Fruit fly (Drosophila melanogaster): ENCODE data around the gene DIP-gamma.
A peak's percentile ranks its signal among the peaks of the same experiment; 100 is the strongest.

The DIP-gamma gene

DNA sequence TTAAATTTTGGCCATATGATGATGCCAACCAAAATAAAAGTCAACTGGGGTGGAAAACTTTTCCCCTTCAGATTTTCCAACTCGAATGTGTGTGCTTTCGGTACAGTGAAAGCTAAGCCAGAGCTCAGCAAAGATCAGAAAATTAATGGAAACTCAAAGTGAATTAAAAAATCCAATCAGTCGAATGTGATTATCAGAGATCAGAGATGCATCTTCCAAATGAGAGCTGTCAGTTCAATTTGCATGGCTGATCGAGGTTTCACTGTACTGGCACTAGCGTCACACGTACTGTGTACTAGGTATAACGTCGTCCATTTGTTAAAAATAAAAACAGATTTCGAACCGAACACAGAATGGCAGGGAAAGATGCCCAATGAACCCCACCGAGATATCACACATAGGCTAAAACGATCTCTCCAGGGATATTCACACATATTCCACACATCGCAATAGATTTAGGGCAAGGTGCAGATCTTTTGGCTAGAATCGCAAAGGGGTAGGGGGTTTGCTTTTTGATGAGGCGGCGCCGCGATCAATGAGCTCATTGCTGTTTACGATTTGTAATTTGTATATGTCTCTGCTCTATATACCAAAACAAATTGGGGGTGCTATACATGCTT, 65.2 kb downstream of the DIP-gamma start (continued):
- TF ChIP-seq crp (GFP tag; optimal IDR thresholded peaks at IDR 0.05): no peak
- peak; percentile 67 for TF ChIP-seq Meics (GFP tag; optimal IDR thresholded peaks at IDR 0.05)
- TF ChIP-seq toy (GFP tag; IDR thresholded peaks at IDR 0.05): peak; percentile 59; the same call in 1 of the 2 replicates
- peak; percentile 71 for TF ChIP-seq dmrt99B (tag; optimal IDR thresholded peaks at IDR 0.05)
- TF ChIP-seq Sry-δ (GFP tag; optimal IDR thresholded peaks at IDR 0.05): peak; percentile 23
- peak; percentile 79 for TF ChIP-seq CG7786 (GFP tag; optimal IDR thresholded peaks at IDR 0.05)
- TF ChIP-seq NFAT (GFP tag; IDR thresholded peaks at IDR 0.05): peak; percentile 92
- no peak for TF ChIP-seq Dfd (GFP tag; optimal IDR thresholded peaks at IDR 0.05)
- TF ChIP-seq Trl (optimal IDR thresholded peaks at IDR 0.05): no peak
- TF ChIP-seq Trl (GFP tag; optimal IDR thresholded peaks at IDR 0.05): peak; percentile 77
- TF ChIP-seq CG6765 (GFP tag; optimal IDR thresholded peaks at IDR 0.05): peak; percentile 27
- TF ChIP-seq rib (GFP tag; IDR thresholded peaks at IDR 0.05): peak; percentile 77
- TF ChIP-seq Drgx (GFP tag; IDR thresholded peaks at IDR 0.05): peak; percentile 83
- peak; percentile 59 for TF ChIP-seq vfl (GFP tag; optimal IDR thresholded peaks at IDR 0.05)
- TF ChIP-seq phol (tag; optimal IDR thresholded peaks at IDR 0.05): peak; percentile 57
- no peak for TF ChIP-seq p53 (GFP tag; optimal IDR thresholded peaks at IDR 0.05)
- TF ChIP-seq Neu2 (GFP tag; optimal IDR thresholded peaks at IDR 0.05; ENCODE audit: borderline replicate concordance): no peak
- peak; percentile 86 for TF ChIP-seq ranshi (GFP tag; IDR thresholded peaks at IDR 0.05)
- peak; percentile 58 for TF ChIP-seq CG1233 (GFP tag; optimal IDR thresholded peaks at IDR 0.05)
- no peak for TF ChIP-seq ftz-f1 (GFP tag; optimal IDR thresholded peaks at IDR 0.05)
- no peak for TF ChIP-seq yki (optimal IDR thresholded peaks at IDR 0.05)
- TF ChIP-seq nerfin-2 (GFP tag; IDR thresholded peaks at IDR 0.05; ENCODE audit: partially characterized antibody): no peak
- TF ChIP-seq CG10147 (GFP tag; optimal IDR thresholded peaks at IDR 0.05): peak; percentile 49
- peak; percentile 21 for TF ChIP-seq CG15514 (GFP tag; optimal IDR thresholded peaks at IDR 0.05)
- peak; percentile 79 for TF ChIP-seq Mrtf (GFP tag; IDR thresholded peaks at IDR 0.05)
- TF ChIP-seq inv (GFP tag; IDR thresholded peaks at IDR 0.05; ENCODE audit: partially characterized antibody): no peak
- no peak for TF ChIP-seq CG6683 (GFP tag; optimal IDR thresholded peaks at IDR 0.05)
- peak; percentile 59 for TF ChIP-seq repo (GFP tag; optimal IDR thresholded peaks at IDR 0.05)
- TF ChIP-seq jumu (GFP tag; optimal IDR thresholded peaks at IDR 0.05): peak; percentile 76
- 0 out of 2 replicates have a peak, but pooled peaks have one; percentile 10 for TF ChIP-seq Dref (GFP tag; IDR thresholded peaks at IDR 0.05)
- peak; percentile 78 for TF ChIP-seq CG17328 (GFP tag; IDR thresholded peaks at IDR 0.05)
- peak; percentile 41; the same call in 1 of the 2 replicates for TF ChIP-seq CG8765 (GFP tag; IDR thresholded peaks at IDR 0.05)
- no peak for TF ChIP-seq CG3726 (GFP tag; IDR thresholded peaks at IDR 0.05)
- no peak for TF ChIP-seq unc-4 (GFP tag; IDR thresholded peaks at IDR 0.05; ENCODE audit: partially characterized antibody)
- TF ChIP-seq CG12299 (tag; optimal IDR thresholded peaks at IDR 0.05): peak; percentile 5
- TF ChIP-seq CG12071 (GFP tag; optimal IDR thresholded peaks at IDR 0.05): peak; percentile 60
- no peak for TF ChIP-seq Kr (GFP tag; optimal IDR thresholded peaks at IDR 0.05)
- TF ChIP-seq Gsc (GFP tag; IDR thresholded peaks at IDR 0.05): no peak
- TF ChIP-seq zf30C (GFP tag; optimal IDR thresholded peaks at IDR 0.05): no peak
- peak; percentile 81 for TF ChIP-seq Bteb2 (GFP tag; optimal IDR thresholded peaks at IDR 0.05)
- peak; percentile 62 for TF ChIP-seq jing (GFP tag; optimal IDR thresholded peaks at IDR 0.05)
- peak; percentile 94 for TF ChIP-seq Rfx (GFP tag; IDR thresholded peaks at IDR 0.05)
- peak; percentile 46 for TF ChIP-seq CG1529 (GFP tag; optimal IDR thresholded peaks at IDR 0.05)
- no peak; the same call in 1 of the 2 replicates for TF ChIP-seq CG32767 (GFP tag; IDR thresholded peaks at IDR 0.05)
- no peak for TF ChIP-seq CG3838 (GFP tag; optimal IDR thresholded peaks at IDR 0.05)
- TF ChIP-seq schlank (tag; optimal IDR thresholded peaks at IDR 0.05): peak; percentile 70
- no peak for TF ChIP-seq lov (optimal IDR thresholded peaks at IDR 0.05)
- no peak; the same call in 2 of the 3 replicates for TF ChIP-seq lov (GFP tag; IDR thresholded peaks at IDR 0.05)
- TF ChIP-seq CG10321 (GFP tag; IDR thresholded peaks at IDR 0.05): peak; percentile 59
- TF ChIP-seq gem (tag; optimal IDR thresholded peaks at IDR 0.05): peak; percentile 83
- peak; percentile 71 for TF ChIP-seq CG12659 (GFP tag; optimal IDR thresholded peaks at IDR 0.05)

All from whole organism, embryonic.